Worm (Caenorhabditis elegans) whole organism, L3 larva: ENCODE measurements around the gene atln-2.

ENCODE experiments used
- R02D3.7 ChIP-seq: fragments of 150-350 bp; optimal IDR thresholded peaks from 2 replicates; lab custom pipeline; 2014; ENCODE audit warnings: missing biosample characterization, missing genetic modification characterization
- ZK546.5 ChIP-seq: sonication (generic microtip); optimal IDR thresholded peaks from 2 replicates; lab custom pipeline; 2017; ENCODE audit warnings: missing biosample characterization, missing genetic modification characterization
- aly-2 ChIP-seq: fragments of 150-350 bp; optimal IDR thresholded peaks from 2 replicates; lab custom pipeline; 2014; ENCODE audit warnings: missing biosample characterization, missing genetic modification characterization
- ama-1 ChIP-seq: fragments of 150-350 bp; optimal IDR thresholded peaks from 2 replicates; lab custom pipeline; 2018
- ceh-16 ChIP-seq: sonication (generic microtip); optimal IDR thresholded peaks from 2 replicates; lab custom pipeline; 2017; ENCODE audit warnings: missing biosample characterization, missing genetic modification characterization
- ceh-28 ChIP-seq: fragments of 150-350 bp; optimal IDR thresholded peaks from 2 replicates; lab custom pipeline; 2014; ENCODE audit warnings: missing biosample characterization, missing genetic modification reagents, missing genetic modification characterization
- ceh-82 ChIP-seq: fragments of 150-350 bp; optimal IDR thresholded peaks from 2 replicates; lab custom pipeline; 2014; ENCODE audit warnings: missing biosample characterization, missing genetic modification characterization
- ceh-9 ChIP-seq: sonication (generic microtip); optimal IDR thresholded peaks from 2 replicates; lab custom pipeline; 2018; ENCODE audit warnings: missing biosample characterization, missing genetic modification characterization
- daf-12 ChIP-seq: fragments of 150-350 bp; optimal IDR thresholded peaks from 2 replicates; lab custom pipeline; 2014; ENCODE audit warnings: missing biosample characterization, missing genetic modification reagents, missing genetic modification characterization
- egl-5 ChIP-seq: fragments of 150-350 bp; optimal IDR thresholded peaks from 2 replicates; lab custom pipeline; 2017; ENCODE audit warnings: missing biosample characterization, missing genetic modification reagents, missing genetic modification characterization, inconsistent platforms
- elt-2 ChIP-seq: sonication (generic microtip); optimal IDR thresholded peaks from 2 replicates; lab custom pipeline; 2016; ENCODE audit warnings: missing genetic modification reagents, mild to moderate bottlenecking, missing genetic modification characterization, missing compliant biosample characterization
- elt-3 ChIP-seq, 3 experiments: fragments of 150-350 bp in 1 of 3; sonication (generic microtip) in 2 of 3; optimal IDR thresholded peaks; 2 replicates in 2 of 3; 4 replicates in 1 of 3; lab custom pipeline; 2014 to 2017; ENCODE audit warnings: missing biosample characterization in 3 of 3, missing genetic modification characterization in 3 of 3
- eor-1 ChIP-seq, 2 experiments: fragments of 150-350 bp; optimal IDR thresholded peaks; 2 replicates each; lab custom pipeline; 2014 to 2018; ENCODE audit warnings: missing biosample characterization in 2 of 2, missing genetic modification characterization in 2 of 2
- fkh-10 ChIP-seq: sonication (generic microtip); optimal IDR thresholded peaks from 2 replicates; lab custom pipeline; 2017; ENCODE audit warnings: missing biosample characterization, missing genetic modification reagents, missing genetic modification characterization
- fkh-2 ChIP-seq: fragments of 150-350 bp; optimal IDR thresholded peaks from 2 replicates; lab custom pipeline; 2014; ENCODE audit warnings: missing biosample characterization, missing genetic modification reagents, missing genetic modification characterization
- fos-1 ChIP-seq: fragments of 150-350 bp; optimal IDR thresholded peaks from 2 replicates; lab custom pipeline; 2014; ENCODE audit warnings: missing biosample characterization, missing genetic modification characterization
- hmg-11 ChIP-seq: sonication (generic microtip); optimal IDR thresholded peaks from 2 replicates; lab custom pipeline; 2016; ENCODE audit warnings: missing genetic modification characterization, missing compliant biosample characterization
- jun-1 ChIP-seq: fragments of 150-350 bp; optimal IDR thresholded peaks from 2 replicates; lab custom pipeline; 2014; ENCODE audit warnings: missing biosample characterization, missing genetic modification reagents, missing genetic modification characterization
- lin-15B ChIP-seq: fragments of 150-350 bp; optimal IDR thresholded peaks from 2 replicates; lab custom pipeline; 2014; ENCODE audit warnings: missing biosample characterization, missing genetic modification characterization
- lsy-12 ChIP-seq: sonication (generic microtip); optimal IDR thresholded peaks from 2 replicates; lab custom pipeline; 2016; ENCODE audit warnings: mild to moderate bottlenecking, missing genetic modification characterization, missing compliant biosample characterization
- mml-1 ChIP-seq: fragments of 150-350 bp; sonication (generic microtip); optimal IDR thresholded peaks from 3 replicates; lab custom pipeline; 2014; ENCODE audit warnings: missing biosample characterization, missing genetic modification characterization
- nfya-1 ChIP-seq: sonication (generic microtip); optimal IDR thresholded peaks from 2 replicates; lab custom pipeline; 2017; ENCODE audit warnings: missing genetic modification characterization, mild to moderate bottlenecking, missing compliant biosample characterization, antibody characterized with exemption, moderate library complexity; ENCODE audit not compliant: insufficient read depth
- nhr-11 ChIP-seq: fragments of 150-350 bp; optimal IDR thresholded peaks from 2 replicates; lab custom pipeline; 2014; ENCODE audit warnings: missing biosample characterization, missing genetic modification characterization
- nhr-23 ChIP-seq: fragments of 150-350 bp; optimal IDR thresholded peaks from 2 replicates; lab custom pipeline; 2014; ENCODE audit warnings: missing biosample characterization, missing genetic modification reagents, missing genetic modification characterization
- nhr-237 ChIP-seq: fragments of 150-350 bp; optimal IDR thresholded peaks from 2 replicates; lab custom pipeline; 2014; ENCODE audit warnings: missing biosample characterization, missing genetic modification characterization
- nhr-25 ChIP-seq: sonication (generic microtip); optimal IDR thresholded peaks from 2 replicates; lab custom pipeline; 2017; ENCODE audit warnings: missing biosample characterization, missing genetic modification characterization
- nhr-28 ChIP-seq: fragments of 150-350 bp; optimal IDR thresholded peaks from 2 replicates; lab custom pipeline; 2014; ENCODE audit warnings: missing biosample characterization, missing genetic modification characterization
- nhr-43 ChIP-seq: sonication (generic microtip); optimal IDR thresholded peaks from 2 replicates; lab custom pipeline; 2016; ENCODE audit warnings: mild to moderate bottlenecking, missing genetic modification characterization, missing compliant biosample characterization; ENCODE audit not compliant: poor library complexity, severe bottlenecking
- nhr-67 ChIP-seq: fragments of 150-350 bp; optimal IDR thresholded peaks from 2 replicates; lab custom pipeline; 2014; ENCODE audit warnings: missing biosample characterization, missing genetic modification characterization
- nhr-76 ChIP-seq: fragments of 150-350 bp; sonication (generic microtip); optimal IDR thresholded peaks from 5 replicates; lab custom pipeline; 2014; ENCODE audit warnings: missing biosample characterization, missing genetic modification characterization
- nhr-77 ChIP-seq: fragments of 150-350 bp; optimal IDR thresholded peaks from 2 replicates; lab custom pipeline; 2014; ENCODE audit warnings: missing biosample characterization, missing genetic modification characterization
- pha-4 ChIP-seq: fragments of 150-350 bp; optimal IDR thresholded peaks from 2 replicates; lab custom pipeline; 2014; ENCODE audit warnings: missing biosample characterization, missing genetic modification reagents, missing genetic modification characterization
- pqm-1 ChIP-seq: fragments of 150-350 bp; optimal IDR thresholded peaks from 2 replicates; lab custom pipeline; 2017; ENCODE audit warnings: missing biosample characterization, missing genetic modification characterization, inconsistent platforms
- skn-1 ChIP-seq: fragments of 150-350 bp; optimal IDR thresholded peaks from 2 replicates; lab custom pipeline; 2014; ENCODE audit warnings: missing biosample characterization, missing genetic modification characterization
- unc-39 ChIP-seq: sonication (generic microtip); optimal IDR thresholded peaks from 4 replicates; lab custom pipeline; 2017; ENCODE audit warnings: missing biosample characterization, missing genetic modification characterization
- ztf-11 ChIP-seq: fragments of 150-350 bp; optimal IDR thresholded peaks from 2 replicates; lab custom pipeline; 2014; ENCODE audit warnings: missing biosample characterization, missing genetic modification characterization

Gene atln-2

DNA sequence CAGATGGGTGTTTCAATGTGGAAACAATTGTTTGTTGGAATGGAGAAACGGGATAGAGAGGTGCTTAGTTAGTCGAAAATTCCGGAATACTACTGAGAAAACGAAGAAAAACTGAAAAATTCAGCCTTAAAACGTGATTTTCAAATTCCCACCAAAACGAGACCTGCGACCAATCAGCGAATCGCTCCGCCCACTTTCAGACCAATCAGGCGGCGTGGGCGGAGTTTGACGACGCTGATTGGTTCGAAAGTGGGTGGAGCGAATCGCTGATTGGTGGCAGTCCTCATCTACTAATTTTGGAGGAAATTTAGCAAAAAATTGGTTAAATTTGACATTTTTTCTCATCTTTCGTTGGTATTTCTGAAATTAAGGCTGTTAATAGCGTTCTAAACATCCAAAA is 45.9 kb downstream of the atln-2 start:
- no peak for TF ChIP-seq elt-2 (tag; lab: Kevin White, UChicago)
- no peak for TF ChIP-seq skn-1 (tag; lab: Kevin White, UChicago)
- no peak for TF ChIP-seq ceh-82 (tag; lab: Kevin White, UChicago)
- TF ChIP-seq unc-39 (tag; lab: Kevin White, UChicago) = no peak
- TF ChIP-seq nhr-43 = no peak
- TF ChIP-seq jun-1 = no peak
- TF ChIP-seq nfya-1 (tag; lab: Kevin White, UChicago) = peak; percentile 98
- TF ChIP-seq nhr-77 (tag; lab: Kevin White, UChicago) = no peak
- no peak for TF ChIP-seq lin-15B (tag; lab: Kevin White, UChicago)
- TF ChIP-seq, all 47 proteins: peak for 1

DNA sequence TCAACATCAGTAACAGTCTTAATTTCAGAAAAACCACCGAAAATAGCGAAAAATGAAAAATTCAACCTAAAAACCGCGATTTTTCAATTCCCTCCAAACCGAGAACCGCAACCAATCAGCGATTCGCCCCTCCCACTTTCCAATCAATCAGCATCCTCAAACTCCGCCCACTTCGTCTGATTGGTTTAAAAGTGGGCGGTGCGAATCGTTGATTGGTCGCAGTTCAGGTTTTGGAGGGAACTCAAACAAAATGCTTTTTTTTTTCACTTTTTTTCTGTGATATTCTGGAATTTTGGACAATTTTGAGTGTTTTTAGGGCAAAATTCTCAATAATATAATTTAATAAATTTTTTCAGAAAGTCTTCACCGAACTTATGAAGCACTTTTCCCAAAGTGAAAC is 46.5 kb downstream of the atln-2 start:
- TF ChIP-seq ama-1 (no peak), nfya-1 (tag; lab: Kevin White, UChicago) (peak; percentile 82), nhr-237 (tag; lab: Kevin White, UChicago) (no peak)

DNA sequence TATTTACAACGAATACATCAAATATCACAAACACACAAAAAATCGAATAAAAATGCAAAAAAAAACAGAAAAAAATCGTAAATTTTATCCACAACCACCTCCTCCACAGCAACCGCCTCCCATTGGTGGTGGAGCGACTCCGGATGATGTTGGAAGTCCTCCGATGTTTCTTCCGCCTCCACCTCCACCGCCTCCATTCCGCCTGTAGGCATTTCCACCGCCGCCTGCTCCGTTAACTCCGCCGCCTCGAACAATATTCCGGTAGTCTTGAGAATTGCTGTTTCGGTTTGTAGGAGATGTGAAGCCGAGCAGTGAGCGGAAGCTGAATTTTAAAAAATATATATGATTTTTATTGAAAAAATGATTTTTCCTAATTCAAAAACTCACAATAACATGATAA is 47.0 kb downstream of the atln-2 start:
- TF ChIP-seq R02D3.7 (tag; lab: Kevin White, UChicago) = no peak
- TF ChIP-seq mml-1 = no peak
- TF ChIP-seq jun-1 = no peak
- TF ChIP-seq elt-3 (tag; optimal IDR thresholded peaks at IDR 0.05; lab: Kevin White, UChicago) = no peak
- no peak for TF ChIP-seq pqm-1
- TF ChIP-seq fkh-10 (GFP tag; lab: Kevin White, UChicago) = no peak
- TF ChIP-seq, all 47 proteins: peak for 0

DNA sequence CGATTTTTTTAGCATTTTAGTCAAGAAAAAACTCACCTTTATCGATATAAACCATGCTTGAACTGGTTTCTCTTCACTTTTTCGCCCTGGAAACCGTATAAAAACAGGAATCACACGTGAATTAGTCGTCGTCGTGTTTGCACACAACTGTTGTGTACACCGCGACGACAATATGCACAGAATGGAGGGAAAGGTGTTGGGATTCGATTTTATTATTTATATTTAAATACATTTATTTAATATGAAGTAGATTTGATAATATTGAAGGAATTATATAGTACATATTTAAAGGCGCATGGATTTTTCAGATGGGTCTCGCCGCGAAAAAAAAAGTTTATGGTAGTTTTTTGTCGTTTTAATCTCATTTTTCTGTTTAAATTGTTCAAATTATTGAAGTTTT is 47.5 kb downstream of the atln-2 start, which contains the start of gene Y41E3.8:
Gene Y41E3.8 (minus strand): TSS at position 88 of the 400 bp plus-strand sequence.
- peak; percentile 64 for TF ChIP-seq pha-4 (tag; lab: Kevin White, UChicago)
- TF ChIP-seq nhr-67 (tag; lab: Kevin White, UChicago) = no peak
- no peak for TF ChIP-seq nhr-76 (tag; lab: Kevin White, UChicago)
- TF ChIP-seq daf-12 = no peak
- peak; percentile 24 for TF ChIP-seq egl-5 (tag; lab: Kevin White, UChicago)
- TF ChIP-seq unc-39 (tag; lab: Kevin White, UChicago) = no peak
- no peak for TF ChIP-seq ceh-9
- no peak for TF ChIP-seq eor-1 (tag; optimal IDR thresholded peaks at IDR 0.05; lab: Kevin White, UChicago)
- peak; percentile 45 for TF ChIP-seq lin-15B (tag; lab: Kevin White, UChicago)
- no peak for TF ChIP-seq nhr-77 (tag; lab: Kevin White, UChicago)
- no peak for TF ChIP-seq elt-3 (tag; optimal IDR thresholded peaks at IDR 0.05; lab: Kevin White, UChicago)
- no peak for TF ChIP-seq skn-1 (tag; lab: Kevin White, UChicago)
- TF ChIP-seq nhr-11 (tag; lab: Kevin White, UChicago) = no peak
- no peak for TF ChIP-seq ama-1
- peak; percentile 46 for TF ChIP-seq nhr-23 (tag; lab: Kevin White, UChicago)
- peak; percentile 57 for TF ChIP-seq nfya-1 (tag; lab: Kevin White, UChicago)
- TF ChIP-seq nhr-28 (tag; lab: Kevin White, UChicago) = no peak
- no peak for TF ChIP-seq ZK546.5
- TF ChIP-seq fos-1 = no peak
- TF ChIP-seq nhr-237 (tag; lab: Kevin White, UChicago) = no peak
- TF ChIP-seq hmg-11 = peak; percentile 40
- TF ChIP-seq nhr-43 = peak; percentile 28
- peak; percentile 2 for TF ChIP-seq nhr-25 (tag; lab: Kevin White, UChicago)
- no peak for TF ChIP-seq ceh-82 (tag; lab: Kevin White, UChicago)
- no peak for TF ChIP-seq mml-1
- no peak for TF ChIP-seq fkh-2 (tag; lab: Kevin White, UChicago)
- TF ChIP-seq ztf-11 (tag; lab: Kevin White, UChicago) = no peak
- no peak for TF ChIP-seq lsy-12 (tag; lab: Kevin White, UChicago)
- no peak for TF ChIP-seq jun-1
- TF ChIP-seq elt-2 (tag; lab: Kevin White, UChicago) = peak; percentile 22
- no peak for TF ChIP-seq ceh-16 (tag; lab: Kevin White, UChicago)
- peak; percentile 19 for TF ChIP-seq ceh-28
- no peak for TF ChIP-seq aly-2 (tag; lab: Kevin White, UChicago)
